Worm (Caenorhabditis elegans) whole organism, early embryonic: ENCODE data around the gene igcm-2.

ENCODE experiments used
- B0310.2 ChIP-seq: sonication (generic microtip); optimal IDR thresholded peaks from 2 replicates; lab custom pipeline; 2016; ENCODE audit warnings: mild to moderate bottlenecking, missing genetic modification characterization, missing compliant biosample characterization
- F13C5.2 ChIP-seq: sonication (generic microtip); optimal IDR thresholded peaks from 2 replicates; lab custom pipeline; 2017; ENCODE audit warnings: mild to moderate bottlenecking, missing genetic modification characterization, inconsistent platforms, missing compliant biosample characterization
- aly-1 ChIP-seq: sonication (generic microtip); optimal IDR thresholded peaks from 2 replicates; lab custom pipeline; 2016; ENCODE audit warnings: missing genetic modification characterization, missing compliant biosample characterization
- ama-1 ChIP-seq: fragments of 150-350 bp; optimal IDR thresholded peaks from 2 replicates; lab custom pipeline; 2014
- ceh-36 ChIP-seq: sonication (generic microtip); optimal IDR thresholded peaks from 2 replicates; lab custom pipeline; 2016; ENCODE audit warnings: missing genetic modification characterization, inconsistent platforms, missing compliant biosample characterization
- ets-7 ChIP-seq: sonication (generic microtip); optimal IDR thresholded peaks from 2 replicates; lab custom pipeline; 2016; ENCODE audit warnings: missing genotype, missing genetic modification characterization, missing compliant biosample characterization
- flt-1 ChIP-seq: fragments of 200-800 bp; sonication (Bioruptor generic); IDR thresholded peaks from 2 replicates; pipeline ENCODE4 v1.3.6; 2022; ENCODE audit warnings: missing genetic modification characterization, missing compliant biosample characterization
- pes-1 ChIP-seq: fragments of 200-800 bp; sonication (Bioruptor generic); IDR thresholded peaks from 2 replicates; pipeline ENCODE4 v1.3.6; 2022; ENCODE audit warnings: missing genetic modification reagents, missing genetic modification characterization, missing compliant biosample characterization
- tbx-11 ChIP-seq: fragments of 200-800 bp; sonication (Bioruptor generic); IDR thresholded peaks from 2 replicates; pipeline ENCODE4 v1.3.6; 2022; ENCODE audit warnings: missing genetic modification characterization, missing compliant biosample characterization

DNA sequence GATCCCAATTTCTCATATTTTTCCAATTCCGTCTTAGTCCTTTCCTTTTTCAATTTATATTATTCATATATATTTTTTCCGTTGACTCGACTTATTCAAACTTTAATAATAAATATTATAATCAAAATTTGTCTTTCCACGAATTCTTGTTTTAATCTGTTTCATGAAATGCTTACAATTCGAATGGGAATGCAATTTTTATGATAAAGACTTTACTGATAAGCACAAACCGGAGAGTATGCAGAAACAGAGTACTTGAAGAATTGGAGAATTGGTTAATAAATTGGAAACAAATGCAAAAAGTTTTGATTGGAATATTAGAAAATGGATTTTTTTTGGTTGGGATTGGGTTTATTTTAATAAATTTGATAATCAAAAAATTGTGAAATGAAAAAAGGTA, 16.9 kb upstream of the igcm-2 start:
- no peak for TF ChIP-seq pes-1 (GFP tag; lab: Robert Waterston, UW)
- TF ChIP-seq ceh-36 (tag; lab: Kevin White, UChicago), result no peak
- no peak for TF ChIP-seq F13C5.2 (tag; lab: Kevin White, UChicago)
- TF ChIP-seq aly-1 (tag; lab: Kevin White, UChicago), result no peak
- no peak for TF ChIP-seq ama-1
- no peak for TF ChIP-seq B0310.2 (tag; lab: Kevin White, UChicago)
- no peak for TF ChIP-seq flt-1
- no peak for TF ChIP-seq tbx-11 (GFP tag; lab: Robert Waterston, UW)
- TF ChIP-seq ets-7, result no peak
